Fruit fly (Drosophila melanogaster): ENCODE measurements around the gene CG14866.

The CG14866 gene

dm6 chr3R:15319912-15320746, 3.9 kb downstream of the CG14866 start, which contains the start of the genes CG6276 and CG44040:
Gene CG6276 (minus strand): TSS chr3R:15320069.
Gene CG44040 (plus strand): TSS chr3R:15320378.
- TF ChIP-seq Crg-1 (GFP tag; optimal IDR thresholded peaks at IDR 0.05) (no peak), CG11617 (GFP tag; optimal IDR thresholded peaks at IDR 0.05) (peak; percentile 73), bab1 (GFP tag; optimal IDR thresholded peaks at IDR 0.05) (peak; percentile 42), pad (GFP tag; optimal IDR thresholded peaks at IDR 0.05) (peak; percentile 43), ovo (GFP tag; optimal IDR thresholded peaks at IDR 0.05) (peak; percentile 7), CG5204 (GFP tag; optimal IDR thresholded peaks at IDR 0.05) (peak; percentile 73), Mnt (GFP tag; optimal IDR thresholded peaks at IDR 0.05) (peak; percentile 27), cnc (optimal IDR thresholded peaks at IDR 0.05) (peak in 1 of 2 experiments; percentile 38), toe (GFP tag; optimal IDR thresholded peaks at IDR 0.05) (peak; percentile 48), CG1620 (GFP tag; optimal IDR thresholded peaks at IDR 0.05) (peak; percentile 32), CG7101 (tag; optimal IDR thresholded peaks at IDR 0.05) (peak; percentile 76), CG33017 (tag; optimal IDR thresholded peaks at IDR 0.05) (peak; percentile 62), tj (GFP tag; optimal IDR thresholded peaks at IDR 0.05) (peak; percentile 42), cic (GFP tag; optimal IDR thresholded peaks at IDR 0.05) (no peak), Clk (GFP tag; optimal IDR thresholded peaks at IDR 0.05) (no peak), Hr96 (GFP tag; optimal IDR thresholded peaks at IDR 0.05) (no peak), CG12768 (GFP tag; optimal IDR thresholded peaks at IDR 0.05) (peak; percentile 37), CG14711 (tag; optimal IDR thresholded peaks at IDR 0.05) (peak; percentile 34), kay (GFP tag; ENCODE audit: borderline replicate concordance) (no peak), CG7045 (GFP tag; optimal IDR thresholded peaks at IDR 0.05) (peak; percentile 53)

- no peak for TF ChIP-seq CG11617 (GFP tag; optimal IDR thresholded peaks at IDR 0.05)
Observed at dm6 chr3R:15320747-15321085, 4.4 kb downstream of the CG14866 start, which contains the start of gene ear. Gene ear (plus strand): TSS chr3R:15320756.

- TF ChIP-seq CG33017 (tag; optimal IDR thresholded peaks at IDR 0.05) (no peak), ovo (GFP tag; optimal IDR thresholded peaks at IDR 0.05) (peak; percentile 43), CG7045 (GFP tag; optimal IDR thresholded peaks at IDR 0.05) (no peak), bab1 (GFP tag; optimal IDR thresholded peaks at IDR 0.05) (no peak)
Observed at dm6 chr3R:15328083-15328779, 12.0 kb downstream of the CG14866 start, which contains the start of the genes CG6236 and ea. Gene CG6236 (minus strand): TSS chr3R:15328269. Gene ea (plus strand): TSS chr3R:15328729.

- TF ChIP-seq Mnt (GFP tag; optimal IDR thresholded peaks at IDR 0.05) (peak; percentile 36), CG14711 (tag; optimal IDR thresholded peaks at IDR 0.05) (peak; percentile 43), CG7101 (tag; optimal IDR thresholded peaks at IDR 0.05) (peak; percentile 57), Clk (GFP tag; optimal IDR thresholded peaks at IDR 0.05) (no peak), CG1620 (GFP tag; optimal IDR thresholded peaks at IDR 0.05) (peak; percentile 46), bab1 (GFP tag; optimal IDR thresholded peaks at IDR 0.05) (peak; percentile 30)
Observed at dm6 chr3R:15330472-15330871, 14.2 kb downstream of the CG14866 start, which contains the start of gene mRpL9. Gene mRpL9 (plus strand): TSS chr3R:15330738.

- TF ChIP-seq toe (GFP tag; optimal IDR thresholded peaks at IDR 0.05) (no peak), ovo (GFP tag; optimal IDR thresholded peaks at IDR 0.05) (no peak), kay (GFP tag; ENCODE audit: borderline replicate concordance) (no peak), CG11617 (GFP tag; optimal IDR thresholded peaks at IDR 0.05) (peak; percentile 42), cnc (optimal IDR thresholded peaks at IDR 0.05) (no peak), tj (GFP tag; optimal IDR thresholded peaks at IDR 0.05) (no peak), CG14711 (tag; optimal IDR thresholded peaks at IDR 0.05) (peak; percentile 40), CG33017 (tag; optimal IDR thresholded peaks at IDR 0.05) (no peak), CG12768 (GFP tag; optimal IDR thresholded peaks at IDR 0.05) (no peak), Crg-1 (GFP tag; optimal IDR thresholded peaks at IDR 0.05) (peak; percentile 60), CG5204 (GFP tag; optimal IDR thresholded peaks at IDR 0.05) (no peak), Hr96 (GFP tag; optimal IDR thresholded peaks at IDR 0.05) (no peak), CG7045 (GFP tag; optimal IDR thresholded peaks at IDR 0.05) (no peak), CG1620 (GFP tag; optimal IDR thresholded peaks at IDR 0.05) (peak; percentile 65), CG7101 (tag; optimal IDR thresholded peaks at IDR 0.05) (peak; percentile 44), bab1 (GFP tag; optimal IDR thresholded peaks at IDR 0.05) (peak; percentile 79), Mnt (GFP tag; optimal IDR thresholded peaks at IDR 0.05) (peak; percentile 99), cic (GFP tag; optimal IDR thresholded peaks at IDR 0.05) (peak; percentile 51), pad (GFP tag; optimal IDR thresholded peaks at IDR 0.05) (peak; percentile 66), Clk (GFP tag; optimal IDR thresholded peaks at IDR 0.05) (no peak)
Observed at dm6 chr3R:15332994-15333393, 16.7 kb downstream of the CG14866 start, which contains the start of the genes Fkbp39 and Cyfip. Gene Fkbp39 (minus strand): TSS chr3R:15333133. Gene Cyfip (plus strand): TSS chr3R:15333266.

- TF ChIP-seq Hr96 (GFP tag; optimal IDR thresholded peaks at IDR 0.05) (no peak), toe (GFP tag; optimal IDR thresholded peaks at IDR 0.05) (no peak)
Observed at dm6 chr3R:15339111-15339510, 22.8 kb downstream of the CG14866 start.

Measured in whole organism, adult.